Fruit fly (Drosophila melanogaster): Measurements from ENCODE around the gene Ccp84Ac.

dm6 chr3R:6667245-6667644 lies 28.8 kb downstream of the Ccp84Ac start:
- TF ChIP-seq CG8478 (optimal IDR thresholded peaks at IDR 0.05) = no peak
- TF ChIP-seq CTCF (optimal IDR thresholded peaks at IDR 0.05) = no peak
